Worm (Caenorhabditis elegans) whole organism, midembryonic: ENCODE measurements around the gene clec-141.
A peak's percentile ranks its signal among the peaks of the same experiment; 100 is the strongest.

Experiments
- T22C8.4 ChIP-seq: fragments of 200-800 bp; sonication (Bioruptor generic); IDR thresholded peaks from 2 replicates; pipeline ENCODE4 v1.3.6; 2022; ENCODE audit warnings: missing genetic modification characterization, missing compliant biosample characterization
- cog-1 ChIP-seq: sonication (generic microtip); optimal IDR thresholded peaks from 2 replicates; lab custom pipeline; 2016; ENCODE audit warnings: missing genetic modification characterization, missing compliant biosample characterization
- flt-1 ChIP-seq: fragments of 200-800 bp; sonication (Bioruptor generic); IDR thresholded peaks from 2 replicates; pipeline ENCODE4 v1.3.6; 2022; ENCODE audit warnings: missing genetic modification characterization, missing compliant biosample characterization
- klf-2 ChIP-seq: fragments of 200-800 bp; sonication (Bioruptor generic); conservative IDR thresholded peaks from 2 replicates; pipeline ENCODE4 v1.3.6; 2022; ENCODE audit warnings: missing genetic modification reagents, missing genetic modification characterization, missing compliant biosample characterization
- med-1 ChIP-seq: sonication (generic microtip); optimal IDR thresholded peaks from 2 replicates; lab custom pipeline; 2017; ENCODE audit warnings: missing genetic modification characterization, mild to moderate bottlenecking, missing compliant biosample characterization, antibody characterized with exemption, missing genetic modification reagents; ENCODE audit not compliant: insufficient read depth
- ref-1 ChIP-seq: fragments of 200-800 bp; sonication (Bioruptor generic); conservative IDR thresholded peaks from 2 replicates; pipeline ENCODE4 v1.3.6; 2022; ENCODE audit warnings: missing genetic modification reagents, missing genetic modification characterization, missing compliant biosample characterization
- tab-1 ChIP-seq: fragments of 200-800 bp; sonication (Bioruptor generic); IDR thresholded peaks from 2 replicates; pipeline ENCODE4 v1.3.6; 2022; ENCODE audit warnings: missing genetic modification characterization, missing compliant biosample characterization
- ztf-23 ChIP-seq: fragments of 200-800 bp; sonication (Bioruptor generic); IDR thresholded peaks from 2 replicates; pipeline ENCODE4 v1.3.6; 2022; ENCODE audit warnings: missing genetic modification reagents, missing genetic modification characterization, missing compliant biosample characterization
- ztf-29 ChIP-seq: fragments of 200-800 bp; sonication (Bioruptor generic); IDR thresholded peaks from 2 replicates; pipeline ENCODE4 v1.3.6; 2022; ENCODE audit warnings: missing genetic modification reagents, missing genetic modification characterization, missing compliant biosample characterization

clec-141 gene

ce11 chrII:5436833-5437232 is 29.4 kb upstream of the clec-141 start, which contains the start of gene dct-5:
dct-5 (minus strand) TSS chrII:5436933.
- no peak for TF ChIP-seq cog-1 (tag; lab: Kevin White, UChicago)

DNA sequence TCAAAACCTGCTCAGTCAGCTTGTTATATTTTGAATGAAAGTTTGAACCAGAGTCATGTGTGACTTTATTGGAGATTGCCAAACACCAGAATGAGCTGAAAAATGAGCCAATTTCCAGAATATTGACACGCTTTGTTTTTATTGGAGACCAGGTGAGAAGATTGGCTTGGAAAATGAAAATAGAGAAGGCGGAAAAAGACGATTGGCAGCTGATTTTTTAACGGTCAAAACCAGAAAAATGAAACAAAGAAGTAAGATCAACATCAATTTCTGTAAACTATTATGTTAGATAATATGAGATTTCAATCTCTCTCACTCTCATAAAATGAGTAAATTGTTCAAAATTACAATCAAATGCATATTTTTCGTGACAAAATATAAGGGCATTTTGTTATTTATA is 25.6 kb upstream of the clec-141 start, which contains the start of gene srx-114:
Gene srx-114 (minus strand): TSS at position 101 of the 400 bp plus-strand sequence.
- TF ChIP-seq tab-1 (GFP tag; lab: Robert Waterston, UW) (no peak), ztf-29 (GFP tag; lab: Robert Waterston, UW) (no peak), flt-1 (GFP tag; lab: Robert Waterston, UW) (no peak), med-1 (GFP tag; lab: Kevin White, UChicago) (no peak), ztf-23 (GFP tag; lab: Robert Waterston, UW) (no peak), ref-1 (GFP tag; lab: Robert Waterston, UW) (no peak), T22C8.4 (GFP tag; lab: Robert Waterston, UW) (no peak), cog-1 (tag; lab: Kevin White, UChicago) (no peak), klf-2 (GFP tag; lab: Robert Waterston, UW) (no peak)

- TF ChIP-seq cog-1 (tag; lab: Kevin White, UChicago): no peak
- no peak for TF ChIP-seq ztf-23 (GFP tag; lab: Robert Waterston, UW)
Measured at ce11 chrII:5429522-5430257, 22.2 kb upstream of the clec-141 start, which contains the start of the genes F07F6.4 and F07F6.2. F07F6.4 (minus strand) TSS chrII:5429572. F07F6.2 (plus strand) TSS chrII:5430207.

DNA sequence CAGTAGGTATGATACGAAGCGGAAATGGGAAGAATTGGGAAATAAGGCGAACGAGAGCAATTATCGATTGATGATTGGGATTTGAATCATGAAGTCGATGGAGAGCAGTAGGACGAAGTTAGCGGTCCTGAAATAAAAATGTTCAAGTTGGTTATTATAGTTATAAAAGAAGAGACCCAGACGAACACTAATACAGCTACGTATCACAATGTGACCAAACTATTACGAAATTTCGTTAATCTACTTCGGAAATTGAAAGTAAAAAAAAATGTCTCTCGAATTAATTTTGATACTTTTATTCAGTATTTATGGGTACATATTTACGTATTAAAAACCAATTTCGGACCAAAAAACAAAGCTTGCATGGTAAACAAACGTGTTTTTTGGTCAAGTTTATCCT is 19.0 kb upstream of the clec-141 start:
- TF ChIP-seq cog-1 (tag; lab: Kevin White, UChicago) (no peak), T22C8.4 (GFP tag; lab: Robert Waterston, UW) (no peak), ztf-29 (GFP tag; lab: Robert Waterston, UW) (no peak)

ce11 chrII:5426054-5426453 is 18.6 kb upstream of the clec-141 start:
- TF ChIP-seq T22C8.4 (GFP tag; lab: Robert Waterston, UW): no peak
- no peak for TF ChIP-seq ztf-29 (GFP tag; lab: Robert Waterston, UW)
- TF ChIP-seq med-1 (GFP tag; lab: Kevin White, UChicago): no peak
- no peak for TF ChIP-seq flt-1 (GFP tag; lab: Robert Waterston, UW)
- TF ChIP-seq ref-1 (GFP tag; lab: Robert Waterston, UW): no peak
- 0 out of 2 replicates have a peak, but pooled peaks have one; percentile 54 for TF ChIP-seq ztf-23 (GFP tag; lab: Robert Waterston, UW)
- TF ChIP-seq cog-1 (tag; lab: Kevin White, UChicago): peak; percentile 17
- no peak for TF ChIP-seq klf-2 (GFP tag; lab: Robert Waterston, UW)
- TF ChIP-seq tab-1 (GFP tag; lab: Robert Waterston, UW): no peak

DNA sequence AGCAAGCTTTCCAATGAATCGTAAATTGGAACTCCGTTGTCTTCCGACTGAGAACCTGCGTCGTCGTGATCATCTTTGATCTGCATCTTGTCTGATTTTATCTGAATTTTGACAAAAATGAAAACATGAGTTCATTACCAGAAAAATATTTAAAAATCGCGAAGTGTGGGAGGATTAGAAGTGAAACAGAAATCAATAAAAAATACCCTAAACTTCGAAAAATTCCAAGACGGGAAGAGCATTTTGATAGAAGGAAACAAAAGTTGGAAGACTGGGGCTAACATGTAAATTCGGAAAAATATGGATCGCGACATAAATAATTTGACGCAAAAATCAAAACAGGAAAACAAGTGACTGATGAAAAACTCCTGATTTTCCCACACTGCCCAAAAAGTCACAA is 18.2 kb upstream of the clec-141 start, which contains the start of gene F07F6.8:
Gene F07F6.8 (minus strand): TSS at position 101 of the 400 bp plus-strand sequence.
- TF ChIP-seq flt-1 (GFP tag; lab: Robert Waterston, UW) (no peak), med-1 (GFP tag; lab: Kevin White, UChicago) (no peak), klf-2 (GFP tag; lab: Robert Waterston, UW) (no peak)

- TF ChIP-seq ref-1 (GFP tag; lab: Robert Waterston, UW) (no peak), ztf-29 (GFP tag; lab: Robert Waterston, UW) (no peak), cog-1 (tag; lab: Kevin White, UChicago) (no peak), ztf-23 (GFP tag; lab: Robert Waterston, UW) (no peak), T22C8.4 (GFP tag; lab: Robert Waterston, UW) (no peak), tab-1 (GFP tag; lab: Robert Waterston, UW) (no peak), klf-2 (GFP tag; lab: Robert Waterston, UW) (no peak), med-1 (GFP tag; lab: Kevin White, UChicago) (no peak), flt-1 (GFP tag; lab: Robert Waterston, UW) (no peak; the same call in 1 of the 2 replicates)
Measured at ce11 chrII:5423832-5424231, 16.4 kb upstream of the clec-141 start, which contains the start of gene F07F6.7. F07F6.7 (minus strand) TSS chrII:5423858.

ce11 chrII:5420947-5421614 is 13.6 kb upstream of the clec-141 start, which contains the start of gene tofu-6:
tofu-6 (plus strand) TSS chrII:5421248.
- TF ChIP-seq med-1 (GFP tag; lab: Kevin White, UChicago) (no peak), T22C8.4 (GFP tag; lab: Robert Waterston, UW) (no peak), ref-1 (GFP tag; lab: Robert Waterston, UW) (no peak), ztf-29 (GFP tag; lab: Robert Waterston, UW) (no peak), klf-2 (GFP tag; lab: Robert Waterston, UW) (no peak), flt-1 (GFP tag; lab: Robert Waterston, UW) (no peak), ztf-23 (GFP tag; lab: Robert Waterston, UW) (no peak), tab-1 (GFP tag; lab: Robert Waterston, UW) (no peak), cog-1 (tag; lab: Kevin White, UChicago) (no peak)

ce11 chrII:5418929-5419328 is 11.5 kb upstream of the clec-141 start, which contains the start of gene EEED8.15:
EEED8.15 (plus strand) TSS chrII:5419229.
- TF ChIP-seq med-1 (GFP tag; lab: Kevin White, UChicago) (no peak), cog-1 (tag; lab: Kevin White, UChicago) (no peak), ztf-29 (GFP tag; lab: Robert Waterston, UW) (no peak), tab-1 (GFP tag; lab: Robert Waterston, UW) (no peak), ref-1 (GFP tag; lab: Robert Waterston, UW) (no peak), flt-1 (GFP tag; lab: Robert Waterston, UW) (no peak), ztf-23 (GFP tag; lab: Robert Waterston, UW) (no peak), T22C8.4 (GFP tag; lab: Robert Waterston, UW) (no peak), klf-2 (GFP tag; lab: Robert Waterston, UW) (no peak)
